Fruit fly (Drosophila melanogaster): Measurements from ENCODE around the gene Taf4.
A peak's percentile ranks its signal among the peaks of the same experiment; 100 is the strongest.

Taf4 gene

DNA sequence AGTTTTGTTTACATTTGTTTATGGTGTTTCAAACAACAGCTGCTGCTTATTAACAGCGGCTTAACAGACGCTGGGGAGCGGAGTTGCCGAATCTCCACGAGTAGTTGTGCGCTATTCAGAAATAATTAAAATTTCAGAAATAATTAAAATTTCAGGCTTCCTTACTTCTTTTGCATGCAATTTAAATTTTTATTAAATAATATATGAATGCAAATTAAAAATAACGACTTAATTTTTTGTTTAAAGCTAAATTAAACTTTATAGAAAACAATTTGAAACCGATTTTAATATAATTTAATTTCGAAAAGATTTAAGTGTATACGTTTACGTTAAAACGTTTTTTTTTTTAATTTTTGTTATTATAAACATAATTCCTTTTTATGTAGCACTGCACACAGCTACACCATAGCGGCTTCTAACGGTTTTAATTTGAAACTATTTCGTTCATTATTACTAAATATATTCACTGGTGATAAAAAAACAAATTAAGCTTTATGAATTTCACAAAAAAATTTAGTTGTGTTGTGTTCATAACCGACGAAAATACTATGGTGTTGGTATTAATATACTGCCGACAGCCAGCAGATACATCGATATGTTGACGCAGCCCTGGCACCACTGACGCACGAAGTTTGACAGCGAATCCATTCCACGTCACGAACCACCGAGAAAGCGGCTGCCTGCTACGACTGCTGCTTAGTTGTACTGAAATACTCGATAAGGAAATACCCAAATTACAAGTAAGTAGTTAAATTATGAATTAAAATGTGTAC, 16.1 kb downstream of the Taf4 start, which contains the start of gene SsRbeta (continued):
- TF ChIP-seq CG33213 (GFP tag; optimal IDR thresholded peaks at IDR 0.05) (no peak), so (GFP tag; IDR thresholded peaks at IDR 0.05) (no peak), cas (GFP tag; IDR thresholded peaks at IDR 0.05) (no peak), CG12744 (GFP tag; optimal IDR thresholded peaks at IDR 0.05) (no peak), trh (GFP tag; optimal IDR thresholded peaks at IDR 0.05) (no peak), CG6654 (GFP tag; optimal IDR thresholded peaks at IDR 0.05) (no peak), PHDP (tag; optimal IDR thresholded peaks at IDR 0.05) (peak; percentile 7), CG13424 (tag; optimal IDR thresholded peaks at IDR 0.05) (peak; percentile 37), ttk (GFP tag; IDR thresholded peaks at IDR 0.05) (peak; percentile 50), D (optimal IDR thresholded peaks at IDR 0.05) (no peak), D (GFP tag; optimal IDR thresholded peaks at IDR 0.05) (no peak), Jarid2 (GFP tag; optimal IDR thresholded peaks at IDR 0.05) (peak; percentile 37), otp (GFP tag; IDR thresholded peaks at IDR 0.05) (no peak), slou (GFP tag; optimal IDR thresholded peaks at IDR 0.05) (no peak), Mrtf (GFP tag; IDR thresholded peaks at IDR 0.05) (peak; percentile 50; the same call in 1 of the 3 replicates), bcd (GFP tag; optimal IDR thresholded peaks at IDR 0.05) (no peak), cwo (GFP tag; optimal IDR thresholded peaks at IDR 0.05) (no peak), Sin3A (optimal IDR thresholded peaks at IDR 0.05) (peak; percentile 37), btn (GFP tag; optimal IDR thresholded peaks at IDR 0.05) (no peak), Camta (GFP tag; optimal IDR thresholded peaks at IDR 0.05) (no peak), CG9932 (GFP tag; IDR thresholded peaks at IDR 0.05) (peak; percentile 76), vfl (GFP tag; optimal IDR thresholded peaks at IDR 0.05) (no peak), CTCF (GFP tag; optimal IDR thresholded peaks at IDR 0.05) (peak; percentile 3), TFAM (GFP tag; optimal IDR thresholded peaks at IDR 0.05) (no peak), ATbp (GFP tag; optimal IDR thresholded peaks at IDR 0.05) (no peak), ham (GFP tag; IDR thresholded peaks at IDR 0.05) (no peak), CG17612 (GFP tag; IDR thresholded peaks at IDR 0.05) (peak; percentile 37; the same call in 1 of the 2 replicates), Bgb (GFP tag; IDR thresholded peaks at IDR 0.05; ENCODE audit: partially characterized antibody) (peak; percentile 84), chif (GFP tag; optimal IDR thresholded peaks at IDR 0.05) (no peak), wek (GFP tag; optimal IDR thresholded peaks at IDR 0.05) (peak; percentile 48), Deaf1 (tag; optimal IDR thresholded peaks at IDR 0.05) (peak; percentile 96), zf30C (GFP tag; optimal IDR thresholded peaks at IDR 0.05) (no peak), CG14014 (GFP tag; IDR thresholded peaks at IDR 0.05) (peak; percentile 71), sens (GFP tag) (peak; percentile 45), Dfd (GFP tag; optimal IDR thresholded peaks at IDR 0.05) (no peak), fu2 (GFP tag; optimal IDR thresholded peaks at IDR 0.05) (no peak), HmgZ (tag; optimal IDR thresholded peaks at IDR 0.05) (peak; percentile 26), ab (GFP tag; optimal IDR thresholded peaks at IDR 0.05) (no peak), CG7987 (GFP tag; optimal IDR thresholded peaks at IDR 0.05) (peak; percentile 66), Nf-YC (tag; optimal IDR thresholded peaks at IDR 0.05) (no peak), fd102C (GFP tag; optimal IDR thresholded peaks at IDR 0.05) (no peak), CG30431 (GFP tag; optimal IDR thresholded peaks at IDR 0.05) (no peak), ci (GFP tag; IDR thresholded peaks at IDR 0.05) (peak; percentile 83), Hmx (GFP tag; optimal IDR thresholded peaks at IDR 0.05) (no peak), CG10654 (GFP tag; optimal IDR thresholded peaks at IDR 0.05) (no peak), Poxn (GFP tag; IDR thresholded peaks at IDR 0.05) (no peak), CG10959 (GFP tag; IDR thresholded peaks at IDR 0.05) (no peak), Mes4 (GFP tag; optimal IDR thresholded peaks at IDR 0.05) (no peak), usp (GFP tag; optimal IDR thresholded peaks at IDR 0.05) (no peak), CG14441 (GFP tag; IDR thresholded peaks at IDR 0.05) (peak; percentile 43), BEAF-32 (GFP tag; optimal IDR thresholded peaks at IDR 0.05) (peak; percentile 86), Hsf (GFP tag; optimal IDR thresholded peaks at IDR 0.05) (no peak)

Data from whole organism, embryonic.